Worm (Caenorhabditis elegans): ENCODE results near the gene vwa-8.

The vwa-8 gene

ce11 chrX:12990529-12991520 lies at the start of gene vwa-8, which contains the start of gene F11C1.1:
Gene vwa-8 (plus strand): TSS chrX:12991470.
Gene F11C1.1 (minus strand): TSS chrX:12990579.
- no peak for TF ChIP-seq skn-1 (tag; optimal IDR thresholded peaks at IDR 0.05)
- no peak for TF ChIP-seq fos-1 (tag; optimal IDR thresholded peaks at IDR 0.05)
- TF ChIP-seq lin-39 (tag; optimal IDR thresholded peaks at IDR 0.05) = no peak
- TF ChIP-seq R02D3.7 (tag; optimal IDR thresholded peaks at IDR 0.05) = no peak
- TF ChIP-seq lin-38 (GFP tag; IDR thresholded peaks at IDR 0.05) = 0 out of 2 replicates have a peak, but pooled peaks have one; percentile 28
- peak; percentile 79 for TF ChIP-seq hlh-30 (tag; optimal IDR thresholded peaks at IDR 0.05; ENCODE audit: insufficient read depth)
- peak; percentile 65 for TF ChIP-seq hlh-11 (tag; optimal IDR thresholded peaks at IDR 0.05)
- TF ChIP-seq ceh-62 (tag; optimal IDR thresholded peaks at IDR 0.05) = no peak
- TF ChIP-seq mxl-3 (GFP tag; optimal IDR thresholded peaks at IDR 0.05) = peak; percentile 14
- TF ChIP-seq dmd-6 (GFP tag; IDR thresholded peaks at IDR 0.05) = peak; percentile 46; the same call in 1 of the 2 replicates
- peak in 1 of 2 experiments; percentile 18 for TF ChIP-seq daf-16 (GFP tag; optimal IDR thresholded peaks at IDR 0.05)
- peak; percentile 53 for TF ChIP-seq daf-16 (tag; optimal IDR thresholded peaks at IDR 0.05)
- TF ChIP-seq ceh-28 (tag; optimal IDR thresholded peaks at IDR 0.05) = no peak
- TF ChIP-seq dve-1 (tag; optimal IDR thresholded peaks at IDR 0.05; ENCODE audit: insufficient read depth) = peak; percentile 46
- 0 out of 2 replicates have a peak, but pooled peaks have one; percentile 28 for TF ChIP-seq arid-1 (GFP tag; conservative IDR thresholded peaks at IDR 0.05)
- TF ChIP-seq aha-1 (tag) = peak; percentile 98
- no peak for TF ChIP-seq F49E8.2 (tag; optimal IDR thresholded peaks at IDR 0.05; ENCODE audit: borderline replicate concordance)
- peak; percentile 89 for TF ChIP-seq nhr-10 (tag; optimal IDR thresholded peaks at IDR 0.05)
- no peak for TF ChIP-seq nhr-102 (tag; optimal IDR thresholded peaks at IDR 0.05)
- peak; percentile 30 for TF ChIP-seq mes-2 (tag; optimal IDR thresholded peaks at IDR 0.05; ENCODE audit: poor library complexity, severe bottlenecking)
- no peak for TF ChIP-seq nhr-42 (GFP tag; IDR thresholded peaks at IDR 0.05)
- peak; percentile 74 for TF ChIP-seq ceh-20 (GFP tag; IDR thresholded peaks at IDR 0.05)
- TF ChIP-seq T20F7.1 (GFP tag; optimal IDR thresholded peaks at IDR 0.05) = peak; percentile 49
- no peak for TF ChIP-seq set-16 (GFP tag; IDR thresholded peaks at IDR 0.05)
- no peak for TF ChIP-seq dpl-1 (GFP tag; optimal IDR thresholded peaks at IDR 0.05)
- TF ChIP-seq nhr-28 (tag; optimal IDR thresholded peaks at IDR 0.05) = peak; percentile 25
- TF ChIP-seq T26A8.4 (GFP tag; IDR thresholded peaks at IDR 0.05) = peak; percentile 64; the same call in 1 of the 2 replicates
- TF ChIP-seq nhr-25 (tag; optimal IDR thresholded peaks at IDR 0.05; ENCODE audit: borderline replicate concordance, insufficient read depth) = peak; percentile 82
- TF ChIP-seq pha-4 (GFP tag; IDR thresholded peaks at IDR 0.05) = no peak
- no peak for TF ChIP-seq pha-4 (tag; optimal IDR thresholded peaks at IDR 0.05)
- TF ChIP-seq nhr-6 (tag; optimal IDR thresholded peaks at IDR 0.05) = peak; percentile 74
- no peak for TF ChIP-seq snpc-1.2 (GFP tag; IDR thresholded peaks at IDR 0.05)
- peak; percentile 58 for TF ChIP-seq nhr-48 (tag; optimal IDR thresholded peaks at IDR 0.05)
- 0 out of 2 replicates have a peak, but pooled peaks have one; percentile 63 for TF ChIP-seq saeg-2 (GFP tag; IDR thresholded peaks at IDR 0.05)
- peak in 1 of 2 experiments; percentile 24 for TF ChIP-seq lsy-2 (tag; optimal IDR thresholded peaks at IDR 0.05)
- TF ChIP-seq mep-1 (tag; optimal IDR thresholded peaks at IDR 0.05) = peak; percentile 36
- no peak for TF ChIP-seq sdz-12 (GFP tag; optimal IDR thresholded peaks at IDR 0.05)

ce11 chrX:12942296-12942695 lies 49.0 kb upstream of the vwa-8 start:
- TF ChIP-seq R02D3.7 (tag; optimal IDR thresholded peaks at IDR 0.05) = no peak
- no peak for TF ChIP-seq zip-11 (GFP tag; IDR thresholded peaks at IDR 0.05)
- TF ChIP-seq F26F4.8 (GFP tag; conservative IDR thresholded peaks at IDR 0.05) = no peak
- peak; percentile 57 for TF ChIP-seq lin-38 (GFP tag; IDR thresholded peaks at IDR 0.05)
- no peak for TF ChIP-seq lin-13 (GFP tag; optimal IDR thresholded peaks at IDR 0.05)
- TF ChIP-seq arid-1 (GFP tag; conservative IDR thresholded peaks at IDR 0.05) = no peak
- no peak for TF ChIP-seq nhr-111 (GFP tag; optimal IDR thresholded peaks at IDR 0.05)
- TF ChIP-seq zfp-3 (GFP tag; conservative IDR thresholded peaks at IDR 0.05) = no peak
- peak; percentile 72; the same call in 1 of the 2 replicates for TF ChIP-seq lim-7 (GFP tag; IDR thresholded peaks at IDR 0.05)
- no peak for TF ChIP-seq zag-1 (tag; optimal IDR thresholded peaks at IDR 0.05)
- no peak for TF ChIP-seq daf-19 (GFP tag; conservative IDR thresholded peaks at IDR 0.05)
- TF ChIP-seq nhr-77 (tag; optimal IDR thresholded peaks at IDR 0.05) = no peak
- TF ChIP-seq Y75B8A.6 (GFP tag; IDR thresholded peaks at IDR 0.05) = no peak
- TF ChIP-seq nhr-11 (tag; optimal IDR thresholded peaks at IDR 0.05) = no peak
- no peak for TF ChIP-seq F10B5.3 (tag; optimal IDR thresholded peaks at IDR 0.05)
- TF ChIP-seq Y48G9A.11 (GFP tag; IDR thresholded peaks at IDR 0.05) = 0 out of 2 replicates have a peak, but pooled peaks have one; percentile 33

Measured in whole organism, L4 larva.